1 fruit fly cellular context compared by ENCODE assay signal in the genomic region with DNA sequence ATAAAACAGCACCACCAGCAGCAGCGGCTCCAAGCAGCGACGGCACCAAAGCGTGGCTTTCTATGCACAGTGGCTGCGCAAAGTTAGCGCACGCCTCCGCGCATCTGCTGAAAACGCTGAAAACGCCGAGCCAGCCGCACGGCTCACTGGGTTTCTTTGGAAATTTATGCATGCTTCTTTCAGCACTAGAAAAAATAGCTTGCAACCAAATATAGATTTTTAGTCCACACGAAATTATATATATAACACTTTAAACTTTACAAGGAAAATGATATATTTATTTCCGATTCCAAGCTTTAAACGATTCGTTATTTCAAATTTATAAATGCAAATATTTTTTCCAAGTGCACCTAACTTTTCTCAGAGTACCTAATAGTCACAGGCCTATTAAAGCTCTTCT.
TF ChIP-seq lines count a peak whose summit lies in the region.

No protein-coding gene starts in this region.

TF ChIP-seq in whole organism, embryonic, 481 proteins besides CTCF, POLR2A, EP300 and RAD21 (continued from another document and continues in another):
- TF ChIP-seq ranshi (GFP tag; IDR thresholded peaks at IDR 0.05; lab: Robert Waterston, UW) (no peak), CG3847 (GFP tag; IDR thresholded peaks at IDR 0.05; lab: Robert Waterston, UW) (no peak), Xrp1 (GFP tag; IDR thresholded peaks at IDR 0.05; lab: Robert Waterston, UW) (peak; percentile 45; the same call in 1 of the 2 replicates), CG8944 (GFP tag; optimal IDR thresholded peaks at IDR 0.05; lab: Kevin White, UChicago) (peak; percentile 20), CG6654 (GFP tag; optimal IDR thresholded peaks at IDR 0.05; lab: Kevin White, UChicago) (peak; percentile 9), Blimp-1 (GFP tag; optimal IDR thresholded peaks at IDR 0.05; lab: Kevin White, UChicago) (peak; percentile 67), Hr3 (GFP tag; optimal IDR thresholded peaks at IDR 0.05; lab: Kevin White, UChicago) (peak; percentile 15), Drgx (GFP tag; IDR thresholded peaks at IDR 0.05; lab: Robert Waterston, UW) (peak; percentile 11; the same call in 1 of the 2 replicates), Nf-YA (GFP tag; IDR thresholded peaks at IDR 0.05; lab: Robert Waterston, UW) (no peak), pan (optimal IDR thresholded peaks at IDR 0.05; lab: Kevin White, UChicago) (no peak), pan (GFP tag; optimal IDR thresholded peaks at IDR 0.05 in 1 of 2, IDR thresholded peaks at IDR 0.05 in 1 of 2) (no peak), CG30431 (GFP tag; optimal IDR thresholded peaks at IDR 0.05; lab: Kevin White, UChicago) (no peak), CG9932 (GFP tag; IDR thresholded peaks at IDR 0.05; lab: Robert Waterston, UW) (peak; percentile 40), CG9215 (GFP tag; IDR thresholded peaks at IDR 0.05; lab: Robert Waterston, UW) (no peak), her (GFP tag; optimal IDR thresholded peaks at IDR 0.05; lab: Kevin White, UChicago) (no peak), Hr51 (GFP tag; optimal IDR thresholded peaks at IDR 0.05; lab: Kevin White, UChicago) (peak in 1 of 2 experiments; percentile 25), Fer3 (tag; optimal IDR thresholded peaks at IDR 0.05; lab: Kevin White, UChicago) (peak; percentile 18), fd102C (GFP tag; optimal IDR thresholded peaks at IDR 0.05; lab: Kevin White, UChicago) (no peak), CG4820 (GFP tag; optimal IDR thresholded peaks at IDR 0.05; lab: Kevin White, UChicago) (peak; percentile 33), CG7556 (GFP tag; optimal IDR thresholded peaks at IDR 0.05; lab: Kevin White, UChicago) (peak; percentile 52), D19A (tag; optimal IDR thresholded peaks at IDR 0.05; lab: Kevin White, UChicago) (peak; percentile 31), inv (GFP tag; IDR thresholded peaks at IDR 0.05; lab: Robert Waterston, UW; ENCODE audit: partially characterized antibody) (no peak), CG6254 (GFP tag; optimal IDR thresholded peaks at IDR 0.05; lab: Kevin White, UChicago) (peak; percentile 66), Bteb2 (GFP tag; optimal IDR thresholded peaks at IDR 0.05; lab: Kevin White, UChicago) (no peak), nau (GFP tag; optimal IDR thresholded peaks at IDR 0.05; lab: Kevin White, UChicago) (no peak), GATAe (GFP tag; conservative IDR thresholded peaks at IDR 0.05; lab: Robert Waterston, UW) (no peak), CG43689 (GFP tag; IDR thresholded peaks at IDR 0.05; lab: Robert Waterston, UW) (no peak), CG15073 (GFP tag; optimal IDR thresholded peaks at IDR 0.05; lab: Kevin White, UChicago) (no peak), trh (GFP tag; optimal IDR thresholded peaks at IDR 0.05; lab: Kevin White, UChicago) (no peak), CG15011 (GFP tag; optimal IDR thresholded peaks at IDR 0.05; lab: Kevin White, UChicago) (no peak), chm (GFP tag; IDR thresholded peaks at IDR 0.05; lab: Robert Waterston, UW) (peak; percentile 20; the same call in 1 of the 2 replicates), lola (GFP tag; optimal IDR thresholded peaks at IDR 0.05; lab: Kevin White, UChicago) (peak in 1 of 3 experiments; percentile 63), CG15514 (GFP tag; optimal IDR thresholded peaks at IDR 0.05; lab: Kevin White, UChicago) (no peak), CG8388 (GFP tag; optimal IDR thresholded peaks at IDR 0.05; lab: Kevin White, UChicago) (peak; percentile 96), CG10274 (GFP tag; optimal IDR thresholded peaks at IDR 0.05; lab: Kevin White, UChicago) (no peak), grn (GFP tag; optimal IDR thresholded peaks at IDR 0.05; lab: Kevin White, UChicago) (no peak), ttk (GFP tag; IDR thresholded peaks at IDR 0.05; lab: Robert Waterston, UW) (no peak), Lpt (GFP tag; optimal IDR thresholded peaks at IDR 0.05; lab: Kevin White, UChicago) (no peak), HLHmδ (GFP tag; optimal IDR thresholded peaks at IDR 0.05; lab: Kevin White, UChicago) (no peak), B-H2 (GFP tag; optimal IDR thresholded peaks at IDR 0.05; lab: Kevin White, UChicago) (no peak), dysf (GFP tag; IDR thresholded peaks at IDR 0.05; lab: Robert Waterston, UW) (no peak), CG11456 (GFP tag; IDR thresholded peaks at IDR 0.05; lab: Robert Waterston, UW) (0 out of 3 replicates have a peak, but pooled peaks have one; percentile 19), Dek (tag; optimal IDR thresholded peaks at IDR 0.05; lab: Kevin White, UChicago) (peak; percentile 12), CG11398 (GFP tag; optimal IDR thresholded peaks at IDR 0.05; lab: Kevin White, UChicago) (no peak), trem (tag; optimal IDR thresholded peaks at IDR 0.05; lab: Kevin White, UChicago) (peak; percentile 2), Oli (tag; optimal IDR thresholded peaks at IDR 0.05; lab: Kevin White, UChicago) (peak; percentile 54), Sin3A (optimal IDR thresholded peaks at IDR 0.05; lab: Kevin White, UChicago) (no peak), gcm (GFP tag; optimal IDR thresholded peaks at IDR 0.05; lab: Kevin White, UChicago) (peak; percentile 48), CG4424 (GFP tag; optimal IDR thresholded peaks at IDR 0.05; lab: Kevin White, UChicago) (peak; percentile 31), CG4404 (GFP tag; IDR thresholded peaks at IDR 0.05; lab: Robert Waterston, UW) (no peak), CG13775 (GFP tag; optimal IDR thresholded peaks at IDR 0.05; lab: Kevin White, UChicago) (peak; percentile 25), CG1233 (GFP tag; optimal IDR thresholded peaks at IDR 0.05; lab: Kevin White, UChicago) (peak; percentile 24), CG13424 (tag; optimal IDR thresholded peaks at IDR 0.05; lab: Kevin White, UChicago) (peak; percentile 45), CG1603 (tag; optimal IDR thresholded peaks at IDR 0.05; lab: Kevin White, UChicago) (no peak), H2.0 (GFP tag; IDR thresholded peaks at IDR 0.05; lab: Robert Waterston, UW) (peak; percentile 42; the same call in 1 of the 2 replicates), CG2120 (GFP tag; optimal IDR thresholded peaks at IDR 0.05; lab: Kevin White, UChicago) (peak; percentile 33), CG9727 (GFP tag; optimal IDR thresholded peaks at IDR 0.05; lab: Kevin White, UChicago) (peak; percentile 35), CG6813 (GFP tag; optimal IDR thresholded peaks at IDR 0.05; lab: Kevin White, UChicago) (peak; percentile 12), CG17361 (GFP tag; IDR thresholded peaks at IDR 0.05; lab: Robert Waterston, UW) (0 out of 3 replicates have a peak, but pooled peaks have one; percentile 30), lmd (GFP tag; IDR thresholded peaks at IDR 0.05; lab: Robert Waterston, UW) (peak; percentile 23; the same call in 1 of the 2 replicates), nmo (GFP tag; optimal IDR thresholded peaks at IDR 0.05; lab: Kevin White, UChicago) (peak; percentile 56), Six4 (GFP tag; optimal IDR thresholded peaks at IDR 0.05; lab: Kevin White, UChicago) (peak; percentile 21), CG17186 (GFP tag; optimal IDR thresholded peaks at IDR 0.05; lab: Kevin White, UChicago) (no peak), unc-4 (GFP tag; IDR thresholded peaks at IDR 0.05; lab: Robert Waterston, UW; ENCODE audit: partially characterized antibody) (no peak), CG12391 (tag; optimal IDR thresholded peaks at IDR 0.05; lab: Kevin White, UChicago) (peak; percentile 50), CG13624 (GFP tag; optimal IDR thresholded peaks at IDR 0.05; lab: Kevin White, UChicago) (no peak), CG4328 (GFP tag; optimal IDR thresholded peaks at IDR 0.05; lab: Kevin White, UChicago) (no peak), CG32532 (GFP tag; IDR thresholded peaks at IDR 0.05; lab: Robert Waterston, UW) (0 out of 2 replicates have a peak, but pooled peaks have one; percentile 32), kni (GFP tag; optimal IDR thresholded peaks at IDR 0.05; lab: Kevin White, UChicago) (no peak), gfzf (GFP tag; optimal IDR thresholded peaks at IDR 0.05; lab: Kevin White, UChicago) (no peak), NK7.1 (GFP tag; optimal IDR thresholded peaks at IDR 0.05; lab: Kevin White, UChicago) (no peak), Fer1 (GFP tag; optimal IDR thresholded peaks at IDR 0.05; lab: Kevin White, UChicago) (peak; percentile 17), lbe (GFP tag; optimal IDR thresholded peaks at IDR 0.05; lab: Kevin White, UChicago) (no peak), ap (GFP tag; IDR thresholded peaks at IDR 0.05; lab: Robert Waterston, UW) (0 out of 2 replicates have a peak, but pooled peaks have one; percentile 21), esg (GFP tag; conservative IDR thresholded peaks at IDR 0.05; lab: Robert Waterston, UW) (peak; percentile 32; the same call in 1 of the 2 replicates), CG10654 (GFP tag; optimal IDR thresholded peaks at IDR 0.05; lab: Kevin White, UChicago) (peak; percentile 6), Sox100B (GFP tag; optimal IDR thresholded peaks at IDR 0.05; lab: Kevin White, UChicago) (peak; percentile 34), pb (GFP tag; optimal IDR thresholded peaks at IDR 0.05; lab: Kevin White, UChicago) (no peak), CG8359 (GFP tag; optimal IDR thresholded peaks at IDR 0.05; lab: Kevin White, UChicago; ENCODE audit: borderline replicate concordance) (no peak), CoRest (tag; optimal IDR thresholded peaks at IDR 0.05; lab: Kevin White, UChicago) (peak; percentile 36), yki (optimal IDR thresholded peaks at IDR 0.05; lab: Kevin White, UChicago) (no peak), CG14860 (GFP tag; IDR thresholded peaks at IDR 0.05; lab: Robert Waterston, UW; ENCODE audit: partially characterized antibody) (no peak), bbx (GFP tag; IDR thresholded peaks at IDR 0.05; lab: Robert Waterston, UW; ENCODE audit: partially characterized antibody) (no peak), fd3F (GFP tag; optimal IDR thresholded peaks at IDR 0.05; lab: Kevin White, UChicago) (peak; percentile 2), gem (tag; optimal IDR thresholded peaks at IDR 0.05; lab: Kevin White, UChicago) (peak; percentile 72), CG17612 (GFP tag; IDR thresholded peaks at IDR 0.05; lab: Robert Waterston, UW) (no peak), CG17385 (GFP tag; optimal IDR thresholded peaks at IDR 0.05; lab: Kevin White, UChicago) (peak; percentile 17), ftz-f1 (GFP tag; optimal IDR thresholded peaks at IDR 0.05; lab: Kevin White, UChicago) (no peak), br (optimal IDR thresholded peaks at IDR 0.05; lab: Kevin White, UChicago) (no peak), CG4707 (GFP tag; optimal IDR thresholded peaks at IDR 0.05; lab: Kevin White, UChicago) (peak; percentile 7), slbo (GFP tag; IDR thresholded peaks at IDR 0.05; lab: Robert Waterston, UW) (peak; percentile 42), Optix (GFP tag; IDR thresholded peaks at IDR 0.05; lab: Robert Waterston, UW) (no peak; the same call in 2 of the 3 replicates), CG9876 (GFP tag; optimal IDR thresholded peaks at IDR 0.05; lab: Kevin White, UChicago) (no peak), cas (GFP tag; IDR thresholded peaks at IDR 0.05; lab: Robert Waterston, UW) (no peak), sd (tag; optimal IDR thresholded peaks at IDR 0.05; lab: Kevin White, UChicago) (no peak), lab (GFP tag; optimal IDR thresholded peaks at IDR 0.05; lab: Kevin White, UChicago) (peak; percentile 42), bsh (GFP tag; optimal IDR thresholded peaks at IDR 0.05; lab: Kevin White, UChicago) (peak in 1 of 2 experiments; percentile 81), sr (GFP tag; IDR thresholded peaks at IDR 0.05; lab: Robert Waterston, UW) (no peak), Dll (GFP tag; IDR thresholded peaks at IDR 0.05; lab: Robert Waterston, UW; ENCODE audit: partially characterized antibody) (no peak), scrt (GFP tag; optimal IDR thresholded peaks at IDR 0.05; lab: Kevin White, UChicago) (no peak), CG5180 (GFP tag; optimal IDR thresholded peaks at IDR 0.05; lab: Kevin White, UChicago) (no peak), corto (GFP tag; optimal IDR thresholded peaks at IDR 0.05; lab: Kevin White, UChicago) (no peak), CG7963 (GFP tag; IDR thresholded peaks at IDR 0.05; lab: Robert Waterston, UW; ENCODE audit: partially characterized antibody) (no peak), bcd (GFP tag; optimal IDR thresholded peaks at IDR 0.05; lab: Kevin White, UChicago) (peak; percentile 40), CG14050 (GFP tag; IDR thresholded peaks at IDR 0.05; lab: Robert Waterston, UW) (peak; percentile 21; the same call in 1 of the 3 replicates), mld (GFP tag; IDR thresholded peaks at IDR 0.05; lab: Robert Waterston, UW; ENCODE audit: partially characterized antibody) (no peak), CG33557 (GFP tag; optimal IDR thresholded peaks at IDR 0.05; lab: Kevin White, UChicago) (peak; percentile 14), CG7786 (GFP tag; optimal IDR thresholded peaks at IDR 0.05; lab: Kevin White, UChicago) (no peak), ind (GFP tag; optimal IDR thresholded peaks at IDR 0.05; lab: Kevin White, UChicago) (peak; percentile 38), tio (GFP tag; optimal IDR thresholded peaks at IDR 0.05; lab: Kevin White, UChicago) (peak; percentile 11), Dip3 (GFP tag; optimal IDR thresholded peaks at IDR 0.05; lab: Kevin White, UChicago) (no peak), CG13287 (GFP tag; IDR thresholded peaks at IDR 0.05; lab: Robert Waterston, UW; ENCODE audit: partially characterized antibody) (no peak), rib (GFP tag; IDR thresholded peaks at IDR 0.05; lab: Robert Waterston, UW) (no peak), hkb (optimal IDR thresholded peaks at IDR 0.05; lab: Kevin White, UChicago) (no peak), hkb (GFP tag; IDR thresholded peaks at IDR 0.05; lab: Robert Waterston, UW) (peak; percentile 15; the same call in 1 of the 2 replicates), pita (GFP tag; optimal IDR thresholded peaks at IDR 0.05; lab: Kevin White, UChicago) (no peak), CG34224 (GFP tag; IDR thresholded peaks at IDR 0.05; lab: Robert Waterston, UW; ENCODE audit: partially characterized antibody) (no peak), run (tag; optimal IDR thresholded peaks at IDR 0.05; lab: Kevin White, UChicago) (no peak), CG11695 (GFP tag; IDR thresholded peaks at IDR 0.05; lab: Robert Waterston, UW) (no peak), CG17829 (tag; optimal IDR thresholded peaks at IDR 0.05; lab: Kevin White, UChicago) (peak; percentile 4), CG10543 (GFP tag; optimal IDR thresholded peaks at IDR 0.05; lab: Kevin White, UChicago) (no peak), CG2116 (GFP tag; optimal IDR thresholded peaks at IDR 0.05; lab: Kevin White, UChicago) (no peak), Gug (GFP tag; IDR thresholded peaks at IDR 0.05; lab: Robert Waterston, UW) (peak; percentile 37; the same call in 1 of the 4 replicates), odd (GFP tag; optimal IDR thresholded peaks at IDR 0.05; lab: Kevin White, UChicago) (peak; percentile 12), dpn (GFP tag; optimal IDR thresholded peaks at IDR 0.05; lab: Kevin White, UChicago) (no peak), wor (GFP tag; IDR thresholded peaks at IDR 0.05; lab: Robert Waterston, UW) (no peak; the same call in 1 of the 2 replicates)
